Worm (Caenorhabditis elegans) whole organism, young adult: ENCODE data around the gene hex-3.

ENCODE experiments used
- B0019.2 ChIP-seq: fragments of 200-800 bp; sonication (Bioruptor generic); conservative IDR thresholded peaks from 2 replicates; pipeline ENCODE4 v1.3.6; 2022; ENCODE audit warnings: missing genetic modification reagents, missing genetic modification characterization, missing compliant biosample characterization
- B0261.1 ChIP-seq: sonication (generic microtip); optimal IDR thresholded peaks from 2 replicates; lab custom pipeline; 2016; ENCODE audit warnings: mild to moderate bottlenecking, missing genetic modification characterization, moderate library complexity, missing compliant biosample characterization
- B0336.3 ChIP-seq: fragments of 200-800 bp; sonication (Bioruptor generic); IDR thresholded peaks from 2 replicates; pipeline ENCODE4 v1.3.6; 2022; ENCODE audit warnings: missing genetic modification characterization, missing compliant biosample characterization
- C06A6.2 ChIP-seq: fragments of 200-800 bp; sonication (Bioruptor generic); conservative IDR thresholded peaks from 2 replicates; pipeline ENCODE4 v1.3.6; 2022; ENCODE audit warnings: missing genetic modification characterization, missing compliant biosample characterization
- C17E4.6 ChIP-seq: fragments of 200-800 bp; sonication (Bioruptor generic); IDR thresholded peaks from 2 replicates; pipeline ENCODE4 v1.3.6; 2022; ENCODE audit warnings: missing genetic modification reagents, missing genetic modification characterization, missing compliant biosample characterization
- F10E7.11 ChIP-seq: sonication (generic microtip); optimal IDR thresholded peaks from 2 replicates; lab custom pipeline; 2017; ENCODE audit warnings: mild to moderate bottlenecking, missing genetic modification characterization, moderate library complexity, missing compliant biosample characterization
- F33H1.4 ChIP-seq: fragments of 200-800 bp; sonication (Bioruptor generic); IDR thresholded peaks from 2 replicates; pipeline ENCODE4 v1.3.6; 2022; ENCODE audit warnings: missing genetic modification reagents, missing genetic modification characterization, missing compliant biosample characterization
- F39B2.1 ChIP-seq: fragments of 200-800 bp; sonication (Bioruptor generic); IDR thresholded peaks from 2 replicates; pipeline ENCODE4 v1.3.6; 2022; ENCODE audit warnings: missing genetic modification reagents, missing genetic modification characterization, missing compliant biosample characterization
- F55B11.4 ChIP-seq: sonication (generic microtip); optimal IDR thresholded peaks from 2 replicates; lab custom pipeline; 2016; ENCODE audit warnings: missing compliant biosample characterization, missing genetic modification characterization, borderline replicate concordance; ENCODE audit not compliant: insufficient read depth
- F57C9.4 ChIP-seq: sonication (generic microtip); optimal IDR thresholded peaks from 2 replicates; lab custom pipeline; 2017; ENCODE audit warnings: mild to moderate bottlenecking, missing genetic modification characterization, missing compliant biosample characterization
- T26A5.8 ChIP-seq: sonication (generic microtip); optimal IDR thresholded peaks from 2 replicates; lab custom pipeline; 2016; ENCODE audit warnings: missing genetic modification characterization, missing compliant biosample characterization
- Y53F4B.3 ChIP-seq: fragments of 200-800 bp; sonication (Bioruptor generic); IDR thresholded peaks from 2 replicates; pipeline ENCODE4 v1.3.6; 2022; ENCODE audit warnings: missing genetic modification reagents, missing genetic modification characterization, missing compliant biosample characterization
- Y53G8AR.9 ChIP-seq: fragments of 200-800 bp; sonication (Bioruptor generic); conservative IDR thresholded peaks from 2 replicates; pipeline ENCODE4 v1.3.6; 2022; ENCODE audit warnings: missing genetic modification reagents, missing genetic modification characterization, missing compliant biosample characterization
- Y67H2A.10 ChIP-seq: fragments of 200-800 bp; sonication (Bioruptor generic); conservative IDR thresholded peaks from 2 replicates; pipeline ENCODE4 v1.3.6; 2022; ENCODE audit warnings: missing genetic modification reagents, missing genetic modification characterization, missing compliant biosample characterization
- akir-1 ChIP-seq: fragments of 200-800 bp; sonication (Bioruptor generic); optimal IDR thresholded peaks from 2 replicates; lab custom pipeline; 2018; ENCODE audit warnings: mild to moderate bottlenecking, missing genetic modification characterization, moderate library complexity, missing compliant biosample characterization
- ama-1 ChIP-seq, 3 experiments: fragments of 150-350 bp in 1 of 3; sonication (generic microtip) in 2 of 3; optimal IDR thresholded peaks; 2 replicates each; lab custom pipeline; 2014 to 2018; ENCODE audit warnings: missing biosample characterization in 2 of 3, missing genetic modification characterization in 2 of 3, missing genetic modification reagents in 2 of 3
- aptf-2 ChIP-seq: fragments of 200-800 bp; sonication (Bioruptor generic); conservative IDR thresholded peaks from 2 replicates; pipeline ENCODE4 v1.3.6; 2022; ENCODE audit warnings: missing genetic modification reagents, missing genetic modification characterization, missing compliant biosample characterization
- athp-1 ChIP-seq: sonication (generic microtip); optimal IDR thresholded peaks from 2 replicates; lab custom pipeline; 2017; ENCODE audit warnings: mild to moderate bottlenecking, missing genetic modification characterization, missing compliant biosample characterization
- bed-1 ChIP-seq: fragments of 200-800 bp; sonication (Bioruptor generic); IDR thresholded peaks from 2 replicates; pipeline ENCODE4 v1.3.6; 2022; ENCODE audit warnings: missing genetic modification reagents, missing genetic modification characterization, missing compliant biosample characterization
- bed-2 ChIP-seq: fragments of 200-800 bp; sonication (Bioruptor generic); IDR thresholded peaks from 2 replicates; pipeline ENCODE4 v1.3.6; 2022; ENCODE audit warnings: missing genetic modification reagents, missing genetic modification characterization, missing compliant biosample characterization
- ceh-40 ChIP-seq: fragments of 200-800 bp; sonication (Bioruptor generic); IDR thresholded peaks from 2 replicates; pipeline ENCODE4 v1.3.6; 2022; ENCODE audit warnings: missing genetic modification characterization, missing compliant biosample characterization
- ceh-91 ChIP-seq: fragments of 200-800 bp; sonication (Bioruptor generic); IDR thresholded peaks from 2 replicates; pipeline ENCODE4 v1.3.6; 2022; ENCODE audit warnings: missing genetic modification reagents, missing genetic modification characterization, missing compliant biosample characterization
- die-1 ChIP-seq: sonication (generic microtip); optimal IDR thresholded peaks from 2 replicates; lab custom pipeline; 2016; ENCODE audit warnings: missing genotype, mild to moderate bottlenecking, missing genetic modification characterization, missing compliant biosample characterization
- egl-18 ChIP-seq: fragments of 200-800 bp; sonication (Bioruptor generic); IDR thresholded peaks from 2 replicates; pipeline ENCODE4 v1.3.6; 2022; ENCODE audit warnings: missing genetic modification reagents, missing genetic modification characterization, missing compliant biosample characterization
- fkh-3 ChIP-seq: sonication (generic microtip); optimal IDR thresholded peaks from 2 replicates; lab custom pipeline; 2016; ENCODE audit warnings: mild to moderate bottlenecking, missing genetic modification characterization, missing compliant biosample characterization
- hlh-12 ChIP-seq: sonication (generic microtip); optimal IDR thresholded peaks from 2 replicates; lab custom pipeline; 2016; ENCODE audit warnings: missing genetic modification characterization, missing compliant biosample characterization
- hmg-1.2 ChIP-seq: fragments of 200-800 bp; sonication (Bioruptor generic); IDR thresholded peaks from 2 replicates; pipeline ENCODE4 v1.3.6; 2022; ENCODE audit warnings: missing genetic modification reagents, missing genetic modification characterization, missing compliant biosample characterization
- hmg-20 ChIP-seq: fragments of 200-800 bp; sonication (Bioruptor generic); IDR thresholded peaks from 2 replicates; pipeline ENCODE4 v1.3.6; 2022; ENCODE audit warnings: missing genetic modification reagents, missing genetic modification characterization, missing compliant biosample characterization
- lag-1 ChIP-seq: fragments of 200-800 bp; sonication (Bioruptor generic); IDR thresholded peaks from 2 replicates; pipeline ENCODE4 v1.3.6; 2022; ENCODE audit warnings: missing genetic modification reagents, missing genetic modification characterization, missing compliant biosample characterization
- lin-35 ChIP-seq, 3 experiments: fragments of 150-350 bp in 2 of 3; sonication (generic microtip) in 1 of 3; optimal IDR thresholded peaks; 2 replicates each; lab custom pipeline; 2014 to 2018; ENCODE audit warnings: missing biosample characterization in 3 of 3, missing genetic modification characterization in 3 of 3, missing genetic modification reagents in 3 of 3
- lin-54 ChIP-seq: fragments of 200-800 bp; sonication (Bioruptor generic); optimal IDR thresholded peaks from 2 replicates; lab custom pipeline; 2018; ENCODE audit warnings: mild to moderate bottlenecking, missing genetic modification characterization, missing compliant biosample characterization
- lsy-27 ChIP-seq: sonication (generic microtip); optimal IDR thresholded peaks from 2 replicates; lab custom pipeline; 2017; ENCODE audit warnings: missing genetic modification characterization, mild to moderate bottlenecking, missing compliant biosample characterization, antibody characterized with exemption, missing genotype, borderline replicate concordance; ENCODE audit not compliant: insufficient read depth
- madf-10 ChIP-seq: sonication (generic microtip); optimal IDR thresholded peaks from 2 replicates; lab custom pipeline; 2016; ENCODE audit warnings: mild to moderate bottlenecking, missing genetic modification characterization, missing compliant biosample characterization
- madf-3 ChIP-seq: fragments of 200-800 bp; sonication (Bioruptor generic); IDR thresholded peaks from 2 replicates; pipeline ENCODE4 v1.3.6; 2022; ENCODE audit warnings: missing genetic modification reagents, missing genetic modification characterization, missing compliant biosample characterization
- mcd-1 ChIP-seq: fragments of 200-800 bp; sonication (Bioruptor generic); IDR thresholded peaks from 2 replicates; pipeline ENCODE4 v1.3.6; 2022; ENCODE audit warnings: missing genetic modification reagents, missing genetic modification characterization, missing compliant biosample characterization
- mel-28 ChIP-seq: sonication (generic microtip); optimal IDR thresholded peaks from 2 replicates; lab custom pipeline; 2016; ENCODE audit warnings: borderline replicate concordance, mild to moderate bottlenecking, missing genetic modification characterization, missing compliant biosample characterization
- mxl-1 ChIP-seq: sonication (generic microtip); optimal IDR thresholded peaks from 2 replicates; lab custom pipeline; 2016; ENCODE audit warnings: missing genetic modification characterization, missing compliant biosample characterization
- nfya-2 ChIP-seq: fragments of 200-800 bp; sonication (Bioruptor generic); IDR thresholded peaks from 2 replicates; pipeline ENCODE4 v1.3.6; 2022; ENCODE audit warnings: missing genetic modification reagents, missing genetic modification characterization, missing compliant biosample characterization
- nfyb-1 ChIP-seq: fragments of 200-800 bp; sonication (Bioruptor generic); IDR thresholded peaks from 2 replicates; pipeline ENCODE4 v1.3.6; 2022; ENCODE audit warnings: missing genetic modification reagents, missing genetic modification characterization, missing compliant biosample characterization
- nhr-179 ChIP-seq: sonication (generic microtip); optimal IDR thresholded peaks from 2 replicates; lab custom pipeline; 2016; ENCODE audit warnings: mild to moderate bottlenecking, missing genetic modification characterization, missing compliant biosample characterization
- pbrm-1 ChIP-seq: fragments of 200-800 bp; sonication (Bioruptor generic); IDR thresholded peaks from 2 replicates; pipeline ENCODE4 v1.3.6; 2022; ENCODE audit warnings: missing genetic modification reagents, missing genetic modification characterization, missing compliant biosample characterization
- pha-4 ChIP-seq: fragments of 150-350 bp; sonication (generic microtip); optimal IDR thresholded peaks from 2 replicates; lab custom pipeline; 2014; ENCODE audit warnings: missing biosample characterization, missing genetic modification reagents, missing genetic modification characterization
- rcor-1 ChIP-seq: fragments of 200-800 bp; sonication (Bioruptor generic); IDR thresholded peaks from 2 replicates; pipeline ENCODE4 v1.3.6; 2022; ENCODE audit warnings: missing genetic modification reagents, missing genetic modification characterization, missing compliant biosample characterization
- tlf-1 ChIP-seq: fragments of 200-800 bp; sonication (Bioruptor generic); optimal IDR thresholded peaks from 2 replicates; lab custom pipeline; 2018; ENCODE audit warnings: mild to moderate bottlenecking, missing genetic modification characterization, missing compliant biosample characterization
- unc-130 ChIP-seq: sonication (generic microtip); optimal IDR thresholded peaks from 2 replicates; lab custom pipeline; 2016; ENCODE audit warnings: missing genetic modification reagents, missing genetic modification characterization, missing compliant biosample characterization
- unc-62 ChIP-seq: fragments of 150-350 bp; optimal IDR thresholded peaks from 2 replicates; lab custom pipeline; 2014; ENCODE audit warnings: missing biosample characterization, missing genetic modification reagents, missing genetic modification characterization
- ztf-3 ChIP-seq: fragments of 200-800 bp; sonication (Bioruptor generic); optimal IDR thresholded peaks from 2 replicates; lab custom pipeline; 2018; ENCODE audit warnings: mild to moderate bottlenecking, missing genetic modification characterization, missing compliant biosample characterization

hex-3 gene

DNA sequence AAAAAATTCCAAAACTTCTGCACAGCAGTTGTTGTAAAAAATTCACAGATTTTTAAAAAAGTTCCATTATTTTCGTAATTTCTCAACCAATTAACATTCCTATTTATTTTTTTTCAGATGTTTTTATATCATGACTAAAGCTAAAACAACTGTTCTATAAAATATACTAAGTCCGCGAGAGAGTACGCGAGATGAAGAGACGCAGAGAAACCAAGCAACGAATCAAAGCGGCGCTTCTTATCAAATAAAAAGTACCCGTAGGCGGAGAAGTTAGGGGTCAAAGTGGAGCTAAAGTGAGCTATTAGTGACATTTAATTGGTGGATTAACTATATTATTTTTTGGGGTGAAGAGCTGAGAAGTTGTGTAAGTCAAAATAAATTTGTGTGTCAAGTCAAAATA is 16.4 kb upstream of the hex-3 start, which contains the start of gene sbsp-1:
TSS of gene sbsp-1 (plus strand) at position 301 of the 400 bp plus-strand sequence.
- TF ChIP-seq athp-1 (tag; lab: Kevin White, UChicago) (no peak), hmg-1.2 (GFP tag; lab: Robert Waterston, UW) (peak; percentile 87)

DNA sequence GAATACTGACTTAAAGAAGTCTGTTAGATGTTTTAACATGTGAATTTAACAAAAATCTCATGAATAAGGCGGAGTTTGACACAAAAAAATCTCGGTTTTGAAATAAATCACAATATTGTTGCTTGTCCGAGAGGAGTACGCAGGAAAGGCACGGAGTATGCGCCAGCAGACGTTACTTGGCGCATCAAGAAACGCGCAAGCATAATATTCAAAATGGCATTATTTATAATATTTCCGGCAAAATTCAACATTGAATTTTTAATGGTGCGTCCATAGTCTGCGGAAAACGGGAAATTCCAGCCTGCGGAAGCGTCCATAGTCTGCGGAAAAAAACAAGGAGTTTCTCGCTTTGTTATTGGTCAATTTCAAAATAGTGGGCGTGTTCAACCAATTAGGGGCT is 4.1 kb upstream of the hex-3 start, which contains the start of gene pde-12:
TSS of gene pde-12 (minus strand) at position 148 of the 400 bp plus-strand sequence.
- TF ChIP-seq F10E7.11 (tag; lab: Kevin White, UChicago): no peak
- TF ChIP-seq lin-35 (GFP tag; optimal IDR thresholded peaks at IDR 0.05; lab: Kevin White, UChicago): peak in 1 of 3 experiments; percentile 88
- no peak for TF ChIP-seq ama-1 (optimal IDR thresholded peaks at IDR 0.05; lab: Kevin White, UChicago)
- no peak for TF ChIP-seq ama-1 (GFP tag; optimal IDR thresholded peaks at IDR 0.05; lab: Kevin White, UChicago)
- TF ChIP-seq lsy-27 (tag; lab: Kevin White, UChicago): no peak
- no peak for TF ChIP-seq unc-130 (GFP tag; lab: Kevin White, UChicago)
- TF ChIP-seq F39B2.1 (GFP tag; lab: Robert Waterston, UW): 0 out of 2 replicates have a peak, but pooled peaks have one; percentile 27
- TF ChIP-seq unc-62 (GFP tag; lab: Kevin White, UChicago): no peak
- no peak for TF ChIP-seq athp-1 (tag; lab: Kevin White, UChicago)
- TF ChIP-seq hmg-1.2 (GFP tag; lab: Robert Waterston, UW): peak; percentile 51
- no peak for TF ChIP-seq egl-18 (GFP tag; lab: Robert Waterston, UW)
- TF ChIP-seq C06A6.2 (GFP tag; lab: Robert Waterston, UW): peak; percentile 49; the same call in 1 of the 2 replicates
- peak; percentile 63 for TF ChIP-seq tlf-1 (GFP tag; lab: Kevin White, UChicago)
- TF ChIP-seq lin-54 (GFP tag; lab: Kevin White, UChicago): peak; percentile 85
- no peak for TF ChIP-seq nhr-179 (tag; lab: Kevin White, UChicago)
- no peak for TF ChIP-seq rcor-1 (GFP tag; lab: Robert Waterston, UW)
- no peak for TF ChIP-seq madf-3 (GFP tag; lab: Robert Waterston, UW)
- no peak; the same call in none of the 2 replicates for TF ChIP-seq F33H1.4 (GFP tag; lab: Robert Waterston, UW)
- no peak for TF ChIP-seq C17E4.6 (GFP tag; lab: Robert Waterston, UW)
- TF ChIP-seq mcd-1 (GFP tag; lab: Robert Waterston, UW): peak; percentile 90
- TF ChIP-seq pha-4 (tag; lab: Kevin White, UChicago): no peak
- TF ChIP-seq Y53F4B.3 (GFP tag; lab: Robert Waterston, UW): no peak
- TF ChIP-seq B0261.1 (tag; lab: Kevin White, UChicago): no peak
- TF ChIP-seq akir-1: no peak
- TF ChIP-seq madf-10 (tag; lab: Kevin White, UChicago): peak; percentile 31
- no peak for TF ChIP-seq ztf-3
- no peak for TF ChIP-seq F55B11.4 (tag; lab: Kevin White, UChicago)
- TF ChIP-seq hlh-12 (tag; lab: Kevin White, UChicago): no peak
- no peak for TF ChIP-seq mel-28 (tag; lab: Kevin White, UChicago)
- TF ChIP-seq B0336.3 (GFP tag; lab: Robert Waterston, UW): no peak; the same call in 1 of the 2 replicates
- TF ChIP-seq hmg-20: peak; percentile 75; the same call in 1 of the 2 replicates
- no peak for TF ChIP-seq T26A5.8 (tag; lab: Kevin White, UChicago)
- TF ChIP-seq pbrm-1 (GFP tag; lab: Robert Waterston, UW): no peak; the same call in 1 of the 2 replicates
- no peak for TF ChIP-seq ceh-91
- no peak for TF ChIP-seq mxl-1 (tag; lab: Kevin White, UChicago)
- no peak for TF ChIP-seq B0019.2 (GFP tag; lab: Robert Waterston, UW)
- TF ChIP-seq nfyb-1: peak; percentile 95
- TF ChIP-seq Y67H2A.10 (GFP tag; lab: Robert Waterston, UW): no peak
- no peak for TF ChIP-seq bed-2
- TF ChIP-seq Y53G8AR.9 (GFP tag; lab: Robert Waterston, UW): peak; percentile 92
- TF ChIP-seq bed-1 (GFP tag; lab: Robert Waterston, UW): no peak
- TF ChIP-seq nfya-2 (GFP tag; lab: Robert Waterston, UW): no peak; the same call in 1 of the 2 replicates
- no peak for TF ChIP-seq fkh-3 (tag; lab: Kevin White, UChicago)
- no peak for TF ChIP-seq ceh-40
- no peak for TF ChIP-seq F57C9.4 (tag; lab: Kevin White, UChicago)
- no peak for TF ChIP-seq aptf-2 (GFP tag; lab: Robert Waterston, UW)
- no peak for TF ChIP-seq lag-1 (GFP tag; lab: Robert Waterston, UW)
- TF ChIP-seq die-1 (tag; lab: Kevin White, UChicago): no peak
